Fruit fly (Drosophila melanogaster): ENCODE data around the gene Drs.

Gene Drs

dm6 chr3L:3385437-3385802, 16.1 kb downstream of the Drs start:
- peak; percentile 55 for TF ChIP-seq tj (GFP tag; optimal IDR thresholded peaks at IDR 0.05)
- TF ChIP-seq toe (GFP tag; optimal IDR thresholded peaks at IDR 0.05): no peak

DNA sequence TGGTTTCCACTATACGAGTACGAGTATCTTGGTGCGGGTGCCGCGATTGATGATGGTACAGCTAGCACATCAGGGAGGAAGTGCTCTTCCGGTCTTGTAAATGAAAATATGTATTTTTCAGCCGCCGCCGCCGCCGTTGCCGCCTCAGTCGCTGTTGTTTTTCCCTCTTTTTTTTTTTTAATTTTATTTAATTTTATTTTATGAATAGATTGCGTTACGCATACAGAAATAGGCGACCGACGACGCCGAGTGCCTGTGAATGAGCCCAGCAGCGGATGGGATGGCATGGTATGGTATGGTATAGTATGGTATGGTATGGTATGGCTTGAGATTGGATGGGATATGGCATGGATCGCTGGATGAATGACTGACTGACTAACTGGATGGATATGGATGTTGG, 17.4 kb downstream of the Drs start:
- no peak for TF ChIP-seq CG7101 (tag; optimal IDR thresholded peaks at IDR 0.05)
- TF ChIP-seq Clk (GFP tag; optimal IDR thresholded peaks at IDR 0.05): no peak
- TF ChIP-seq CG7045 (GFP tag; optimal IDR thresholded peaks at IDR 0.05): no peak

DNA sequence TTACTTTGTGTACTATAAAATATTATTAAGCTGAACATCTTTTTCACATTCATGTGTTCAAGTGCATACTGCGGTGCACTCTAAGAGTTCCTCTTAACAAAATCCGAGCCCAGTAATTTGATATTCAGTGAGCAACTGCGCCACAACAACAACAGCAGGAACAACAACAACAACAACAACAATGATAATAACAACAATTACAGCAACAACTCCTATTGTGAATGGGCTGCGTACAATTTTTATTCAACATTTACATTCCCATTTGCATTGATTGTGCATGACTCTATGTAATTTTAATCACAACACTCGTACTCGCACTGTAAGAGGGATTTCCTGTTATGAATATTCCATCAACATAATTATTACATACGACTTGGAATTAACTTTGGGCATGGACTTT, 18.3 kb downstream of the Drs start:
- no peak for TF ChIP-seq CG5204 (GFP tag; optimal IDR thresholded peaks at IDR 0.05)
- TF ChIP-seq cic (GFP tag; optimal IDR thresholded peaks at IDR 0.05): no peak
- TF ChIP-seq CG12768 (GFP tag; optimal IDR thresholded peaks at IDR 0.05): no peak
- TF ChIP-seq CG7045 (GFP tag; optimal IDR thresholded peaks at IDR 0.05): no peak
- TF ChIP-seq ovo (GFP tag; optimal IDR thresholded peaks at IDR 0.05): no peak
- no peak for TF ChIP-seq bab1 (GFP tag; optimal IDR thresholded peaks at IDR 0.05)
- no peak for TF ChIP-seq kay (GFP tag; ENCODE audit: borderline replicate concordance)
- TF ChIP-seq tj (GFP tag; optimal IDR thresholded peaks at IDR 0.05): no peak
- no peak for TF ChIP-seq CG7101 (tag; optimal IDR thresholded peaks at IDR 0.05)
- no peak for TF ChIP-seq Hr96 (GFP tag; optimal IDR thresholded peaks at IDR 0.05)

- TF ChIP-seq toe (GFP tag; optimal IDR thresholded peaks at IDR 0.05) (no peak), CG33017 (tag; optimal IDR thresholded peaks at IDR 0.05) (no peak), bab1 (GFP tag; optimal IDR thresholded peaks at IDR 0.05) (no peak)
Measured at dm6 chr3L:3388708-3389665, 19.6 kb downstream of the Drs start.

- TF ChIP-seq CG11617 (GFP tag; optimal IDR thresholded peaks at IDR 0.05) (no peak), kay (GFP tag; ENCODE audit: borderline replicate concordance) (no peak), CG7045 (GFP tag; optimal IDR thresholded peaks at IDR 0.05) (no peak), cic (GFP tag; optimal IDR thresholded peaks at IDR 0.05) (no peak), pad (GFP tag; optimal IDR thresholded peaks at IDR 0.05) (no peak), CG5204 (GFP tag; optimal IDR thresholded peaks at IDR 0.05) (no peak), bab1 (GFP tag; optimal IDR thresholded peaks at IDR 0.05) (no peak)
Measured at dm6 chr3L:3389666-3390059, 20.3 kb downstream of the Drs start.

dm6 chr3L:3390525-3390924, 21.2 kb downstream of the Drs start:
- TF ChIP-seq bab1 (GFP tag; optimal IDR thresholded peaks at IDR 0.05) (no peak), CG33017 (tag; optimal IDR thresholded peaks at IDR 0.05) (no peak), cnc (optimal IDR thresholded peaks at IDR 0.05) (no peak), CG1620 (GFP tag; optimal IDR thresholded peaks at IDR 0.05) (no peak), CG12768 (GFP tag; optimal IDR thresholded peaks at IDR 0.05) (no peak), pad (GFP tag; optimal IDR thresholded peaks at IDR 0.05) (no peak), CG7045 (GFP tag; optimal IDR thresholded peaks at IDR 0.05) (no peak), ovo (GFP tag; optimal IDR thresholded peaks at IDR 0.05) (no peak), Clk (GFP tag; optimal IDR thresholded peaks at IDR 0.05) (no peak), kay (GFP tag; ENCODE audit: borderline replicate concordance) (no peak)

DNA sequence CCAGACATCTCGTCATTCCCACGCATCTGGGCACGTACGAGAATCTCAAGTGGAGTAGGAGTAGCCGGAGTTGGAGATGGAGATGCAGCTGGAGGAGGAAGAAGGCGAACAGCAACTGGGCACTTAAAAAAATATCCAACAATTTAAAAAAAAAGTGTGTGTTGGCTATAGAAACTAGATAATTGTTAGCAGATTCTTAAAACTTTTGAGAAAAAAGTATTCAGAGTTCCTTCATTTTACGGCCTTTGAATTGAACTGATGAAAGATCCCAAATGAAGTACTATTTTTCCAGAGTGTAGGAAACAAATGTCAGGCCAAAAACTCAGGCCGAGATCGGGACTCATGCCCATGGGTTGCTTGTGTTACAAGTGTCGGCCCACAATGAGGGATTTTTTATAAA, 22.5 kb downstream of the Drs start:
- TF ChIP-seq CG14711 (tag; optimal IDR thresholded peaks at IDR 0.05) (no peak), bab1 (GFP tag; optimal IDR thresholded peaks at IDR 0.05) (no peak), cic (GFP tag; optimal IDR thresholded peaks at IDR 0.05) (no peak), ovo (GFP tag; optimal IDR thresholded peaks at IDR 0.05) (no peak)

DNA sequence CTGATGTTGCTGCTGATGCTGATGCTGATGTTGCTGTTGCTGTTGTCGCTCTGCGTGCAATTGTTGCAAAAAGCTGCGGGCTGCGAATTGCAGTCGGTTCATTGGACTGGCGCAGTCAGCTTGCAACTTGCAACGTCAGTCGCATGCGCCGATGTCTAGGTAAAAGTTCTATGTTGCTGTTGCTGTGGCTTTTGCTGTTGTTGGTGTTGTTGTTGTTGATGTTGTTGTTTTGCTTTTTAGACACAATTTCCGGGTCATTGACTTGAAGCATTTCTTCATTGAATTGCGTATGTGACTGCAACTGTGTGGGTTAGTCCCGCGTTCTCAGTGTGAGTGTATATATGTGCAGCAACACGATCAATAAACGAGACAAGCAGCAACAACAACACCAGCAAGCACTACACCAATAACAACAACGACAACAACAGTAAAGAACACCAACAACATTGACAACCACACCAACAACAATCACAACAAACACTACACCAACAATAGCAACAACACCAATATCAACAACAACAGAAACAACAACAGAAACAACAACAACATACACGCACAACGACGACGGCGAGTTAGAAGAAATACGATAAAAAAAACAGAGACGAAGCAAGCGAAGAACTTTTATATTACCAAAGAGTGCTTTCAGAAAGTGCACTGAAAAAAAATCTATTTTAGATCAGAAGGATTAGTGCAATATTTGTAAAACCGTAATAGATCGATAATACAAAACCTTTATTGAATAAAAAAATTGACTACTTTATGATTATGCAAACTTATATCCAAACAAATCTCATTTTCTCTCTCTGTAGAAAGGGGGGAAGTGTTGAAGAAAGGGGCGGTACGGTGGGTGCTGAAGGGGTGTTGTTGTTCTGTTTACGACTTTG, 24.8 kb downstream of the Drs start:
- TF ChIP-seq CG5204 (GFP tag; optimal IDR thresholded peaks at IDR 0.05): no peak
- no peak for TF ChIP-seq CG14711 (tag; optimal IDR thresholded peaks at IDR 0.05)
- TF ChIP-seq CG1620 (GFP tag; optimal IDR thresholded peaks at IDR 0.05): no peak
- no peak for TF ChIP-seq CG33017 (tag; optimal IDR thresholded peaks at IDR 0.05)
- no peak for TF ChIP-seq CG12768 (GFP tag; optimal IDR thresholded peaks at IDR 0.05)
- no peak for TF ChIP-seq toe (GFP tag; optimal IDR thresholded peaks at IDR 0.05)
- TF ChIP-seq Mnt (GFP tag; optimal IDR thresholded peaks at IDR 0.05): no peak
- TF ChIP-seq CG11617 (GFP tag; optimal IDR thresholded peaks at IDR 0.05): no peak
- no peak for TF ChIP-seq Clk (GFP tag; optimal IDR thresholded peaks at IDR 0.05)
- no peak for TF ChIP-seq Hr96 (GFP tag; optimal IDR thresholded peaks at IDR 0.05)
- no peak for TF ChIP-seq tj (GFP tag; optimal IDR thresholded peaks at IDR 0.05)
- TF ChIP-seq CG7101 (tag; optimal IDR thresholded peaks at IDR 0.05): no peak
- TF ChIP-seq pad (GFP tag; optimal IDR thresholded peaks at IDR 0.05): no peak
